Fruit fly (Drosophila melanogaster) whole organism, prepupa: Measurements from ENCODE around the gene Sc2.

ENCODE experiments used
- Blimp-1 ChIP-seq: fragments of 200-800 bp; sonication (Bioruptor generic); optimal IDR thresholded peaks from 3 replicates; lab custom pipeline; 2017; ENCODE audit warnings: missing biosample characterization, missing genetic modification characterization, mild to moderate bottlenecking, moderate library complexity, missing genetic modification reagents
- CG10631 ChIP-seq: fragments of 200-800 bp; sonication (Bioruptor generic); optimal IDR thresholded peaks from 2 replicates; lab custom pipeline; 2016; ENCODE audit warnings: missing biosample characterization, missing genetic modification characterization
- CG10669 ChIP-seq: fragments of 200-800 bp; sonication (Bioruptor generic); optimal IDR thresholded peaks from 3 replicates; lab custom pipeline; 2018; ENCODE audit warnings: missing biosample characterization, mild to moderate bottlenecking, missing genetic modification characterization, moderate library complexity
- CG11294 ChIP-seq: fragments of 200-800 bp; sonication (Bioruptor generic); IDR thresholded peaks from 2 replicates; pipeline ENCODE4 v1.3.6; 2022; ENCODE audit warnings: missing biosample characterization, missing genetic modification characterization
- CG11762 ChIP-seq: fragments of 200-800 bp; sonication (Bioruptor generic); optimal IDR thresholded peaks from 3 replicates; lab custom pipeline; 2016; ENCODE audit warnings: missing biosample characterization, missing genetic modification characterization; ENCODE audit not compliant: insufficient read depth
- CG15336 ChIP-seq: fragments of 200-800 bp; sonication (Bioruptor generic); IDR thresholded peaks from 2 replicates; pipeline ENCODE4 v1.3.6; 2022; ENCODE audit warnings: missing biosample characterization, missing genetic modification characterization
- CG1621 ChIP-seq: fragments of 200-800 bp; sonication (Bioruptor generic); optimal IDR thresholded peaks from 3 replicates; lab custom pipeline; 2018; ENCODE audit warnings: missing biosample characterization, mild to moderate bottlenecking, missing genetic modification characterization
- CG32006 ChIP-seq: fragments of 200-800 bp; sonication (Bioruptor generic); optimal IDR thresholded peaks from 3 replicates; lab custom pipeline; 2017; ENCODE audit warnings: missing biosample characterization, mild to moderate bottlenecking, missing genetic modification characterization
- CG34406 ChIP-seq: fragments of 200-800 bp; sonication (Bioruptor generic); optimal IDR thresholded peaks from 3 replicates; lab custom pipeline; 2016; ENCODE audit warnings: missing biosample characterization, missing genetic modification characterization
- CG3919 ChIP-seq: fragments of 200-800 bp; sonication (Bioruptor generic); optimal IDR thresholded peaks from 3 replicates; lab custom pipeline; 2016; ENCODE audit warnings: missing biosample characterization, missing genetic modification characterization
- CG4318 ChIP-seq: fragments of 200-800 bp; sonication (Bioruptor generic); optimal IDR thresholded peaks from 3 replicates; lab custom pipeline; 2017; ENCODE audit warnings: missing biosample characterization, mild to moderate bottlenecking, missing genetic modification characterization
- CG6163 ChIP-seq: fragments of 200-800 bp; sonication (Bioruptor generic); IDR thresholded peaks from 3 replicates; pipeline ENCODE4 v1.3.6; 2022; ENCODE audit warnings: missing biosample characterization, missing genetic modification characterization
- CG6792 ChIP-seq: fragments of 200-800 bp; sonication (Bioruptor generic); optimal IDR thresholded peaks from 3 replicates; lab custom pipeline; 2016; ENCODE audit warnings: missing biosample characterization, missing genetic modification characterization
- CG6808 ChIP-seq: fragments of 200-800 bp; sonication (Bioruptor generic); optimal IDR thresholded peaks from 3 replicates; lab custom pipeline; 2017; ENCODE audit warnings: missing biosample characterization, missing genetic modification characterization, mild to moderate bottlenecking, moderate library complexity, missing genetic modification reagents
- CG6854 ChIP-seq: fragments of 200-800 bp; sonication (Bioruptor generic); optimal IDR thresholded peaks from 2 replicates; lab custom pipeline; 2017; ENCODE audit warnings: missing biosample characterization, mild to moderate bottlenecking, missing genetic modification characterization
- CG7368 ChIP-seq: fragments of 200-800 bp; sonication (Bioruptor generic); optimal IDR thresholded peaks from 3 replicates; lab custom pipeline; 2016; ENCODE audit warnings: missing biosample characterization, missing genetic modification characterization
- CG8119 ChIP-seq: fragments of 200-800 bp; sonication (Bioruptor generic); IDR thresholded peaks from 3 replicates; pipeline ENCODE4 v1.3.6; 2022; ENCODE audit warnings: missing biosample characterization, missing genetic modification characterization
- CG8632 ChIP-seq: fragments of 200-800 bp; sonication (Bioruptor generic); optimal IDR thresholded peaks from 3 replicates; lab custom pipeline; 2016; ENCODE audit warnings: missing biosample characterization, missing genetic modification characterization
- CG9139 ChIP-seq: fragments of 200-800 bp; sonication (Bioruptor generic); optimal IDR thresholded peaks from 3 replicates; lab custom pipeline; 2017; ENCODE audit warnings: missing biosample characterization, mild to moderate bottlenecking, missing genetic modification characterization
- Eip75B ChIP-seq: fragments of 200-800 bp; sonication (Bioruptor generic); optimal IDR thresholded peaks from 3 replicates; lab custom pipeline; 2016; ENCODE audit warnings: missing biosample characterization, missing genetic modification characterization
- Eip93F ChIP-seq: fragments of 200-800 bp; sonication (Bioruptor generic); optimal IDR thresholded peaks from 2 replicates; lab custom pipeline; 2016; ENCODE audit warnings: missing biosample characterization, mild to moderate bottlenecking, missing genetic modification characterization
- Ets21C ChIP-seq: fragments of 200-800 bp; sonication (Bioruptor generic); optimal IDR thresholded peaks from 3 replicates; lab custom pipeline; 2016; ENCODE audit warnings: missing biosample characterization, missing genetic modification characterization
- Ets96B ChIP-seq: fragments of 200-800 bp; optimal IDR thresholded peaks from 2 replicates; lab custom pipeline; 2019; ENCODE audit warnings: missing biosample characterization, mild to moderate bottlenecking, missing genetic modification characterization, moderate library complexity
- Hr38 ChIP-seq: sonication (Bioruptor generic); optimal IDR thresholded peaks from 2 replicates; lab custom pipeline; 2016; ENCODE audit warnings: missing biosample characterization, missing genetic modification characterization
- Hr39 ChIP-seq: fragments of 200-800 bp; sonication (Bioruptor generic); optimal IDR thresholded peaks from 2 replicates; lab custom pipeline; 2016; ENCODE audit warnings: missing biosample characterization, missing genetic modification characterization
- Hr4 ChIP-seq: fragments of 200-800 bp; sonication (Bioruptor generic); optimal IDR thresholded peaks from 3 replicates; lab custom pipeline; 2016; ENCODE audit warnings: missing biosample characterization, missing genetic modification characterization
- Met ChIP-seq: fragments of 200-800 bp; sonication (Bioruptor generic); optimal IDR thresholded peaks from 3 replicates; lab custom pipeline; 2016; ENCODE audit warnings: missing biosample characterization, missing genetic modification characterization
- OdsH ChIP-seq: fragments of 200-800 bp; sonication (Bioruptor generic); optimal IDR thresholded peaks from 3 replicates; lab custom pipeline; 2016; ENCODE audit warnings: missing biosample characterization, missing genetic modification characterization
- Smox ChIP-seq: fragments of 200-800 bp; sonication (Bioruptor generic); optimal IDR thresholded peaks from 3 replicates; lab custom pipeline; 2016; ENCODE audit warnings: missing biosample characterization, missing genetic modification characterization
- Sox102F ChIP-seq: fragments of 200-800 bp; sonication (Bioruptor generic); optimal IDR thresholded peaks from 2 replicates; lab custom pipeline; 2016; ENCODE audit warnings: missing biosample characterization, mild to moderate bottlenecking, missing genetic modification characterization
- Sox14 ChIP-seq: fragments of 200-800 bp; sonication (Bioruptor generic); optimal IDR thresholded peaks from 3 replicates; lab custom pipeline; 2016; ENCODE audit warnings: missing biosample characterization, missing genetic modification characterization
- achi ChIP-seq: fragments of 200-800 bp; sonication (Bioruptor generic); optimal IDR thresholded peaks from 3 replicates; lab custom pipeline; 2016; ENCODE audit warnings: missing biosample characterization, missing genetic modification characterization
- acj6 ChIP-seq: fragments of 200-800 bp; sonication (Bioruptor generic); optimal IDR thresholded peaks from 3 replicates; lab custom pipeline; 2016; ENCODE audit warnings: missing biosample characterization, missing genetic modification characterization
- cyc ChIP-seq: fragments of 200-800 bp; sonication (Bioruptor generic); optimal IDR thresholded peaks from 3 replicates; lab custom pipeline; 2016; ENCODE audit warnings: missing biosample characterization, missing genetic modification characterization
- dac ChIP-seq: fragments of 200-800 bp; sonication (Bioruptor generic); optimal IDR thresholded peaks from 2 replicates; lab custom pipeline; 2017; ENCODE audit warnings: missing biosample characterization, mild to moderate bottlenecking, missing genetic modification characterization
- eg ChIP-seq: fragments of 200-800 bp; sonication (Bioruptor generic); IDR thresholded peaks from 3 replicates; pipeline ENCODE4 v1.3.6; 2022; ENCODE audit warnings: missing biosample characterization, missing genetic modification characterization
- fd59A ChIP-seq: fragments of 200-800 bp; sonication (Bioruptor generic); optimal IDR thresholded peaks from 2 replicates; lab custom pipeline; 2017; ENCODE audit warnings: missing biosample characterization, mild to moderate bottlenecking, missing genetic modification characterization, missing genetic modification reagents
- fkh ChIP-seq: fragments of 200-800 bp; sonication (Bioruptor generic); optimal IDR thresholded peaks from 3 replicates; lab custom pipeline; 2017; ENCODE audit warnings: missing biosample characterization, mild to moderate bottlenecking, missing genetic modification characterization, moderate library complexity
- spab ChIP-seq: fragments of 200-800 bp; sonication (Bioruptor generic); optimal IDR thresholded peaks from 2 replicates; lab custom pipeline; 2017; ENCODE audit warnings: missing biosample characterization, mild to moderate bottlenecking, missing genetic modification characterization, missing genetic modification reagents
- svp ChIP-seq: fragments of 200-800 bp; sonication (Bioruptor generic); peaks from one replicate; lab custom pipeline; 2016; ENCODE audit warnings: missing biosample characterization, missing genetic modification characterization
- topi ChIP-seq: fragments of 200-800 bp; sonication (Bioruptor generic); optimal IDR thresholded peaks from 3 replicates; lab custom pipeline; 2016; ENCODE audit warnings: missing biosample characterization, missing genetic modification characterization
- vri ChIP-seq: fragments of 200-800 bp; sonication (Bioruptor generic); optimal IDR thresholded peaks from 3 replicates; lab custom pipeline; 2016; ENCODE audit warnings: missing biosample characterization, mild to moderate bottlenecking, missing genetic modification characterization

The Sc2 gene

DNA sequence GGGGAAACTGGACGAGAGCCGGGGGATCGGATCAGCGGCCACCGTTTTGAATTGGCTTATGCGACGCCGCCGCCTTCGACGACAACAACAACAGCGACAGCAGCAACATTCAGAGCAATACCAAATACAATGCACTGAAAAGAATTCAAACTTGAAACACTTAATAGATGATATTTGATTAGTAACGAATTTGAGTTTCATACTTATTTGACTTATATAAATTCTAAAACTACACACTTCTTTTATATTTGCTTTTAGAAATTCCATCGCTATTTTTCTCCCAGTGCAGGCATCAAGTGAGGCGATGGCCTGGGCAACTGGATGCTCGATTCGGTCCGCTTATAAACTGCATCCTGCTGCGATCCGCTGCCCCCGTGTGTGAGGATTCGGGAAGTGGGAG, 35.3 kb upstream of the Sc2 start (continued):
- TF ChIP-seq Sox102F (GFP tag; lab: Kevin White, UChicago) (peak; percentile 69), fd59A (peak; percentile 59), eg (peak; percentile 63), CG10669 (GFP tag; lab: Kevin White, UChicago) (peak; percentile 52), Eip75B (GFP tag; lab: Kevin White, UChicago) (peak; percentile 68), CG6163 (peak; percentile 82), fkh (GFP tag; lab: Kevin White, UChicago) (no peak), CG7368 (GFP tag; lab: Kevin White, UChicago) (peak; percentile 16), Hr39 (GFP tag; lab: Kevin White, UChicago) (peak; percentile 76), CG6792 (GFP tag; lab: Kevin White, UChicago) (peak; percentile 62), Met (GFP tag; lab: Kevin White, UChicago) (peak; percentile 76), CG15336 (GFP tag; lab: Robert Waterston, UW) (peak; percentile 71), cyc (GFP tag; lab: Kevin White, UChicago) (peak; percentile 72), spab (peak; percentile 47), Ets96B (peak; percentile 60), CG8119 (GFP tag; lab: Robert Waterston, UW) (peak; percentile 71), CG34406 (GFP tag; lab: Kevin White, UChicago) (peak; percentile 53), Hr38 (GFP tag; lab: Kevin White, UChicago) (no peak), Sox14 (GFP tag; lab: Kevin White, UChicago) (peak; percentile 51), CG11762 (GFP tag; lab: Kevin White, UChicago) (peak; percentile 20), topi (peak; percentile 66), CG32006 (GFP tag; lab: Kevin White, UChicago) (peak; percentile 59), CG11294 (GFP tag; lab: Robert Waterston, UW) (no peak), achi (GFP tag; lab: Kevin White, UChicago) (peak; percentile 64), OdsH (peak; percentile 62), Smox (peak; percentile 63), CG6808 (GFP tag; lab: Kevin White, UChicago) (peak; percentile 50), CG8632 (GFP tag; lab: Kevin White, UChicago) (peak; percentile 37), CG9139 (GFP tag; lab: Kevin White, UChicago) (peak; percentile 10), CG1621 (tag; lab: Kevin White, UChicago) (peak; percentile 61), svp (GFP tag; lab: Kevin White, UChicago) (peak; percentile 90), Blimp-1 (GFP tag; lab: Kevin White, UChicago) (no peak), CG4318 (GFP tag; lab: Kevin White, UChicago) (peak; percentile 13), dac (peak; percentile 0), Ets21C (peak; percentile 41), CG3919 (GFP tag; lab: Kevin White, UChicago) (peak; percentile 68), vri (GFP tag; lab: Kevin White, UChicago) (peak; percentile 61)

dm6 chr3L:3871284-3871683, 32.0 kb upstream of the Sc2 start:
- TF ChIP-seq CG6854 (no peak), fkh (GFP tag; lab: Kevin White, UChicago) (no peak), Eip93F (GFP tag; lab: Kevin White, UChicago) (no peak), CG6808 (GFP tag; lab: Kevin White, UChicago) (no peak), spab (no peak), acj6 (GFP tag; lab: Kevin White, UChicago) (no peak), Hr38 (GFP tag; lab: Kevin White, UChicago) (no peak)

DNA sequence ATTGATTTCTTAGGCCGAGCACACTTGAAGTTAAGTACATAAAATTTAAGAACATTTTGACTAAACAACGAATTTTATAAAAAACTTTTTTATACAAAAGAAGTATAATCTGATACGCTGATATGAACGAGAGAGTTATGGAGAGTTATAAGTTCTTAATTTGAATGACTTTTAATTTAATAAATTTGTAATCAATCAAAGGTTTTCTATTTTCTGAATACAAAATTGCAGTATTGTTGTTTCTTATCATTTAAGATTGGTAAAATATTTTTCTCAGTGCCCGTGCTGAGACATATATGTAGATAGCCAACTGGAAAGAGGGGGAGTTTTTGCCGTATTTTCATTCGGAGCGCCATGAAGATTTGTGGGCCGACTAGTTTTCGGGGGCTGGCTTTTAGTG, 30.2 kb upstream of the Sc2 start:
- TF ChIP-seq Hr4 (GFP tag; lab: Kevin White, UChicago) (peak; percentile 27), CG4318 (GFP tag; lab: Kevin White, UChicago) (peak; percentile 8), CG32006 (GFP tag; lab: Kevin White, UChicago) (peak; percentile 63), CG10631 (GFP tag; lab: Kevin White, UChicago) (no peak), CG15336 (GFP tag; lab: Robert Waterston, UW) (peak; percentile 46), CG8119 (GFP tag; lab: Robert Waterston, UW) (no peak; the same call in 1 of the 3 replicates), cyc (GFP tag; lab: Kevin White, UChicago) (no peak)
